Worm (Caenorhabditis elegans): Measurements from ENCODE around the gene nhr-155.

The nhr-155 gene

DNA sequence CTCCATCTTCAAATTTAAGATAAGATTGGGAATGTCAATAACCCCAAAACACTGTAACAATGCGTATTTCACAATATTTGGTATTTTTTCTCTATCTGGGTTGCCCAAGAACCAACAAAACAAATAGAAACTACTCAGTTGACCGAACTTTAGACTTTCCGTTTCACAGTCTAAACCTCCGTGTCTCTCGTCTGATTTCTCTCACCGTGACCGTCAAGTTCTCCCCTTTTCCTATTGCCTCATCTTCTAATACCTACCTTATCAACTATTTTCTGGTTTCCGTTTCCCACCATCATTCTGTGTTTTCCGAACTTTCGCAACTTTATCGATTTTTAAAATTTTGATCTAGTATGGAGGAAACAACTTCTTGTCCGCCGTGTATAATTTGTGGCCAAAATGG is 45.0 kb upstream of the nhr-155 start, which contains the start of gene nhr-131 (continued):
- TF ChIP-seq nhr-120 (GFP tag; IDR thresholded peaks at IDR 0.05) (no peak), mel-28 (tag; optimal IDR thresholded peaks at IDR 0.05; ENCODE audit: borderline replicate concordance) (no peak), nhr-80 (tag; optimal IDR thresholded peaks at IDR 0.05) (peak; percentile 77), nfya-2 (GFP tag; IDR thresholded peaks at IDR 0.05) (no peak), hsf-1 (GFP tag; IDR thresholded peaks at IDR 0.05) (no peak), ccch-3 (GFP tag; optimal IDR thresholded peaks at IDR 0.05) (no peak), C17E4.6 (GFP tag; IDR thresholded peaks at IDR 0.05) (no peak), B0019.2 (GFP tag; conservative IDR thresholded peaks at IDR 0.05) (no peak), lin-40 (tag; optimal IDR thresholded peaks at IDR 0.05) (peak; percentile 20), ZK185.1 (tag; optimal IDR thresholded peaks at IDR 0.05; ENCODE audit: poor library complexity, severe bottlenecking) (no peak), Y79H2A.3 (GFP tag; conservative IDR thresholded peaks at IDR 0.05) (no peak)

ce11 chrV:497399-497798 is 41.9 kb upstream of the nhr-155 start, which contains the start of gene T01G6.1:
TSS of gene T01G6.1 (plus strand) at chrV:497699.
- no peak for TF ChIP-seq ekl-4 (GFP tag; IDR thresholded peaks at IDR 0.05)
- TF ChIP-seq K12H6.12 (tag; optimal IDR thresholded peaks at IDR 0.05) = no peak
- TF ChIP-seq cebp-1 (GFP tag; IDR thresholded peaks at IDR 0.05) = no peak
- TF ChIP-seq cebp-1 (tag; optimal IDR thresholded peaks at IDR 0.05) = no peak
- no peak for TF ChIP-seq tlf-1 (GFP tag; optimal IDR thresholded peaks at IDR 0.05)
- TF ChIP-seq madf-10 (tag; optimal IDR thresholded peaks at IDR 0.05) = no peak
- TF ChIP-seq tbp1 (GFP tag; optimal IDR thresholded peaks at IDR 0.05) = no peak
- no peak for TF ChIP-seq B0261.1 (tag; optimal IDR thresholded peaks at IDR 0.05)
- TF ChIP-seq bed-1 (GFP tag; IDR thresholded peaks at IDR 0.05) = no peak
- TF ChIP-seq sptf-2 (GFP tag; optimal IDR thresholded peaks at IDR 0.05) = no peak
- TF ChIP-seq ceh-58 (GFP tag; IDR thresholded peaks at IDR 0.05) = no peak
- TF ChIP-seq unc-130 (GFP tag; optimal IDR thresholded peaks at IDR 0.05) = no peak
- no peak for TF ChIP-seq nhr-120 (GFP tag; IDR thresholded peaks at IDR 0.05)
- no peak for TF ChIP-seq aptf-2 (GFP tag; conservative IDR thresholded peaks at IDR 0.05)
- no peak for TF ChIP-seq lsl-1 (GFP tag; optimal IDR thresholded peaks at IDR 0.05)

ce11 chrV:500535-500934 is 38.7 kb upstream of the nhr-155 start:
- no peak for TF ChIP-seq unc-130 (GFP tag; optimal IDR thresholded peaks at IDR 0.05)
- TF ChIP-seq bed-1 (GFP tag; IDR thresholded peaks at IDR 0.05) = no peak
- peak; percentile 73 for TF ChIP-seq zfh-2 (GFP tag; conservative IDR thresholded peaks at IDR 0.05)
- TF ChIP-seq rec-8 (tag; optimal IDR thresholded peaks at IDR 0.05) = no peak
- TF ChIP-seq snpc-4 (GFP tag; optimal IDR thresholded peaks at IDR 0.05) = no peak
- TF ChIP-seq snpc-4 (tag; optimal IDR thresholded peaks at IDR 0.05) = peak in 1 of 4 experiments; percentile 1

DNA sequence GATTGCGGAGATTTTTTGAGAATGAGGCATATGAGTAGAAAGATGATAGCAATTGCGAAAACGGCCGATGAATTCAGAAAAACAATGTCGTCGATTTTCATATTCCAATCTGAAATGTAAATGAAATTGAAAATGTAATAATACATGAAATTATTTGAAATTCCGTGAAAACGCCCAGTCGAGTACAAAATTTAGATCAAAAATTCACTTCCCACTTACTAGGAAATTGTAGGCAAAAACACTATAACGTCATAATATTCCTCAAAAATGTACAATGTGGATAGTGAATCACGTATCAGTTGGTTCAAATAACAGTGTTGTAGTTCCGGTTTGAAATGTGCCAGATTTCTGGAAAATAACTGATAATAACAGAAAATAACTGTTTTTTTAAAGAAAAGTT is 38.0 kb upstream of the nhr-155 start, which contains the start of gene str-256:
Gene str-256 (minus strand): TSS at position 101 of the 400 bp plus-strand sequence.
- TF ChIP-seq nfya-2 (GFP tag; IDR thresholded peaks at IDR 0.05) = no peak
- TF ChIP-seq ZK185.1 (tag; optimal IDR thresholded peaks at IDR 0.05; ENCODE audit: poor library complexity, severe bottlenecking) = no peak
- no peak for TF ChIP-seq let-526 (GFP tag; IDR thresholded peaks at IDR 0.05)
- no peak for TF ChIP-seq ama-1 (optimal IDR thresholded peaks at IDR 0.05)
- no peak for TF ChIP-seq ama-1 (GFP tag; optimal IDR thresholded peaks at IDR 0.05)
- no peak for TF ChIP-seq tlf-1 (GFP tag; optimal IDR thresholded peaks at IDR 0.05)
- no peak for TF ChIP-seq hrde-1 (tag; optimal IDR thresholded peaks at IDR 0.05; ENCODE audit: borderline replicate concordance)
- no peak for TF ChIP-seq him-1 (tag; optimal IDR thresholded peaks at IDR 0.05)
- no peak for TF ChIP-seq ztf-18 (tag; optimal IDR thresholded peaks at IDR 0.05)
- TF ChIP-seq C17E4.6 (GFP tag; IDR thresholded peaks at IDR 0.05) = no peak
- no peak for TF ChIP-seq atf-7 (tag; optimal IDR thresholded peaks at IDR 0.05)
- TF ChIP-seq lin-40 (tag; optimal IDR thresholded peaks at IDR 0.05) = no peak
- TF ChIP-seq mcd-1 (GFP tag; IDR thresholded peaks at IDR 0.05) = no peak
- no peak for TF ChIP-seq madf-8 (GFP tag; conservative IDR thresholded peaks at IDR 0.05)
- no peak for TF ChIP-seq dpff-1 (tag; optimal IDR thresholded peaks at IDR 0.05)
- no peak for TF ChIP-seq zfh-2 (GFP tag; conservative IDR thresholded peaks at IDR 0.05)
- no peak for TF ChIP-seq ceh-79 (tag; optimal IDR thresholded peaks at IDR 0.05)
- TF ChIP-seq madf-10 (tag; optimal IDR thresholded peaks at IDR 0.05) = no peak
- TF ChIP-seq efl-1 (GFP tag; optimal IDR thresholded peaks at IDR 0.05) = no peak
- TF ChIP-seq ztf-3 (GFP tag; optimal IDR thresholded peaks at IDR 0.05) = no peak
- no peak for TF ChIP-seq F22D6.2 (tag; optimal IDR thresholded peaks at IDR 0.05)
